Worm (Caenorhabditis elegans) whole organism, mixed stage, embryonic: Measurements from ENCODE around the gene R10E9.3.

Experiments
- M03D4.4 ChIP-seq: sonication (generic microtip); optimal IDR thresholded peaks from 2 replicates; lab custom pipeline; 2017; ENCODE audit warnings: mild to moderate bottlenecking, missing genetic modification characterization, missing compliant biosample characterization
- bed-3 ChIP-seq: fragments of 200-800 bp; sonication (Bioruptor generic); optimal IDR thresholded peaks from 3 replicates; lab custom pipeline; 2018; ENCODE audit warnings: mild to moderate bottlenecking, missing genetic modification characterization, moderate library complexity, missing compliant biosample characterization
- blmp-1 ChIP-seq: fragments of 150-350 bp; optimal IDR thresholded peaks from 2 replicates; lab custom pipeline; 2014; ENCODE audit warnings: missing biosample characterization, missing genetic modification characterization
- ceh-43 ChIP-seq: fragments of 200-800 bp; sonication (Bioruptor generic); optimal IDR thresholded peaks from 2 replicates; lab custom pipeline; 2018; ENCODE audit warnings: mild to moderate bottlenecking, missing genetic modification characterization, moderate library complexity, missing compliant biosample characterization
- ces-1 ChIP-seq: fragments of 150-350 bp; optimal IDR thresholded peaks from 2 replicates; lab custom pipeline; 2014; ENCODE audit warnings: missing biosample characterization, missing genetic modification reagents, missing genetic modification characterization
- cnd-1 ChIP-seq: fragments of 200-800 bp; sonication (Bioruptor generic); optimal IDR thresholded peaks from 2 replicates; lab custom pipeline; 2018; ENCODE audit warnings: mild to moderate bottlenecking, missing genetic modification characterization, missing compliant biosample characterization
- drap-1 ChIP-seq: fragments of 200-800 bp; sonication (Bioruptor generic); optimal IDR thresholded peaks from 3 replicates; lab custom pipeline; 2018; ENCODE audit warnings: mild to moderate bottlenecking, missing genetic modification characterization, missing compliant biosample characterization
- elt-1 ChIP-seq: sonication (generic microtip); optimal IDR thresholded peaks from 2 replicates; lab custom pipeline; 2017; ENCODE audit warnings: missing genetic modification characterization, mild to moderate bottlenecking, missing compliant biosample characterization, antibody characterized with exemption, moderate library complexity, borderline replicate concordance; ENCODE audit not compliant: insufficient read depth
- elt-3 ChIP-seq: fragments of 150-350 bp; optimal IDR thresholded peaks from 2 replicates; lab custom pipeline; 2014; ENCODE audit warnings: missing biosample characterization, missing genetic modification characterization
- flh-1 ChIP-seq: fragments of 200-800 bp; sonication (Bioruptor generic); optimal IDR thresholded peaks from 2 replicates; lab custom pipeline; 2018; ENCODE audit warnings: mild to moderate bottlenecking, missing genetic modification characterization, moderate library complexity, missing compliant biosample characterization
- hlh-1 ChIP-seq: fragments of 150-350 bp; optimal IDR thresholded peaks from 2 replicates; lab custom pipeline; 2014; ENCODE audit warnings: missing biosample characterization, missing genetic modification reagents, missing genetic modification characterization
- lin-13 ChIP-seq: fragments of 150-350 bp; optimal IDR thresholded peaks from 2 replicates; lab custom pipeline; 2014; ENCODE audit warnings: missing biosample characterization, missing genetic modification characterization
- lin-32 ChIP-seq: fragments of 200-800 bp; sonication (Bioruptor generic); optimal IDR thresholded peaks from 2 replicates; lab custom pipeline; 2018; ENCODE audit warnings: mild to moderate bottlenecking, missing genetic modification characterization, missing compliant biosample characterization
- lsy-2 ChIP-seq: fragments of 150-350 bp; optimal IDR thresholded peaks from 2 replicates; lab custom pipeline; 2014; ENCODE audit warnings: missing biosample characterization, missing genetic modification characterization
- mab-5 ChIP-seq: fragments of 150-350 bp; optimal IDR thresholded peaks from 2 replicates; lab custom pipeline; 2014; ENCODE audit warnings: missing biosample characterization, missing genetic modification characterization
- mep-1 ChIP-seq: fragments of 150-350 bp; optimal IDR thresholded peaks from 2 replicates; lab custom pipeline; 2017; ENCODE audit warnings: missing biosample characterization, missing genetic modification reagents, missing genetic modification characterization, inconsistent platforms
- mls-2 ChIP-seq: sonication (generic microtip); optimal IDR thresholded peaks from 2 replicates; lab custom pipeline; 2016; ENCODE audit warnings: mild to moderate bottlenecking, missing genetic modification characterization, moderate library complexity, missing compliant biosample characterization
- nhr-2 ChIP-seq: fragments of 150-350 bp; optimal IDR thresholded peaks from 2 replicates; lab custom pipeline; 2014; ENCODE audit warnings: missing biosample characterization, missing genetic modification characterization
- nhr-237 ChIP-seq: fragments of 150-350 bp; optimal IDR thresholded peaks from 2 replicates; lab custom pipeline; 2014; ENCODE audit warnings: missing biosample characterization, missing genetic modification characterization
- nhr-28 ChIP-seq: fragments of 150-350 bp; optimal IDR thresholded peaks from 2 replicates; lab custom pipeline; 2014; ENCODE audit warnings: missing biosample characterization, missing genetic modification characterization
- pha-4 ChIP-seq: fragments of 150-350 bp; optimal IDR thresholded peaks from 2 replicates; lab custom pipeline; 2018; ENCODE audit warnings: missing biosample characterization, missing genetic modification reagents, missing genetic modification characterization
- sem-2 ChIP-seq: fragments of 200-800 bp; sonication (Bioruptor generic); optimal IDR thresholded peaks from 2 replicates; lab custom pipeline; 2018; ENCODE audit warnings: mild to moderate bottlenecking, missing genetic modification characterization, missing compliant biosample characterization
- snpc-4 ChIP-seq: fragments of 150-350 bp; optimal IDR thresholded peaks from 2 replicates; lab custom pipeline; 2014; ENCODE audit warnings: missing biosample characterization, missing genetic modification characterization
- tbx-8 ChIP-seq: fragments of 200-800 bp; sonication (Bioruptor generic); optimal IDR thresholded peaks from 2 replicates; lab custom pipeline; 2018; ENCODE audit warnings: mild to moderate bottlenecking, missing genetic modification characterization, moderate library complexity, missing compliant biosample characterization
- unc-120 ChIP-seq: sonication (generic microtip); optimal IDR thresholded peaks from 2 replicates; lab custom pipeline; 2017; ENCODE audit warnings: missing genetic modification characterization, missing compliant biosample characterization; ENCODE audit not compliant: poor library complexity, severe bottlenecking
- unc-62 ChIP-seq: fragments of 150-350 bp; optimal IDR thresholded peaks from 2 replicates; lab custom pipeline; 2014; ENCODE audit warnings: missing biosample characterization, missing genetic modification reagents, missing genetic modification characterization
- zip-8 ChIP-seq: fragments of 150-350 bp; optimal IDR thresholded peaks from 2 replicates; lab custom pipeline; 2014; ENCODE audit warnings: missing biosample characterization, missing genetic modification characterization
- ztf-11 ChIP-seq: fragments of 150-350 bp; optimal IDR thresholded peaks from 2 replicates; lab custom pipeline; 2014; ENCODE audit warnings: missing biosample characterization, missing genetic modification characterization

R10E9.3 gene

ce11 chrIII:3979980-3980631 is 20.1 kb downstream of the R10E9.3 start:
- TF ChIP-seq ceh-43 (GFP tag; lab: Kevin White, UChicago) (no peak), elt-3 (no peak), nhr-237 (tag; lab: Kevin White, UChicago) (no peak), zip-8 (tag; lab: Kevin White, UChicago) (no peak), unc-62 (no peak), lin-32 (GFP tag; lab: Kevin White, UChicago) (no peak), nhr-2 (tag; lab: Kevin White, UChicago) (no peak), flh-1 (GFP tag; lab: Kevin White, UChicago) (no peak), sem-2 (no peak), snpc-4 (tag; lab: Kevin White, UChicago) (no peak), lsy-2 (no peak), drap-1 (GFP tag; lab: Kevin White, UChicago) (no peak), bed-3 (GFP tag; lab: Kevin White, UChicago) (no peak), lin-13 (tag; lab: Kevin White, UChicago) (no peak), pha-4 (tag; lab: Kevin White, UChicago) (no peak), elt-1 (tag; lab: Kevin White, UChicago) (no peak)

ce11 chrIII:3984049-3984484 is 24.0 kb downstream of the R10E9.3 start:
- TF ChIP-seq unc-120 (tag; lab: Kevin White, UChicago) = peak; percentile 25
- TF ChIP-seq ces-1 (GFP tag; lab: Kevin White, UChicago) = no peak
- TF ChIP-seq, all 35 proteins: peak for 1

ce11 chrIII:3986368-3986767 is 26.3 kb downstream of the R10E9.3 start, which contains the start of gene Y1A5A.1:
TSS of gene Y1A5A.1 (minus strand) at chrIII:3986661.
- no peak for TF ChIP-seq nhr-2 (tag; lab: Kevin White, UChicago)
- no peak for TF ChIP-seq zip-8 (tag; lab: Kevin White, UChicago)
- TF ChIP-seq elt-1 (tag; lab: Kevin White, UChicago) = no peak
- TF ChIP-seq nhr-237 (tag; lab: Kevin White, UChicago) = no peak
- no peak for TF ChIP-seq ztf-11
- no peak for TF ChIP-seq blmp-1
- no peak for TF ChIP-seq nhr-28
- TF ChIP-seq bed-3 (GFP tag; lab: Kevin White, UChicago) = no peak
- TF ChIP-seq snpc-4 (tag; lab: Kevin White, UChicago) = no peak
- TF ChIP-seq lin-32 (GFP tag; lab: Kevin White, UChicago) = no peak

ce11 chrIII:3987759-3988158 is 27.7 kb downstream of the R10E9.3 start, which contains the start of gene C36E8.6:
TSS of gene C36E8.6 (plus strand) at chrIII:3988059.
- TF ChIP-seq bed-3 (GFP tag; lab: Kevin White, UChicago) (no peak), elt-3 (no peak)

ce11 chrIII:3991362-3991761 is 31.3 kb downstream of the R10E9.3 start:
- TF ChIP-seq mls-2 (no peak), snpc-4 (tag; lab: Kevin White, UChicago) (no peak), unc-62 (peak; percentile 2), tbx-8 (GFP tag; lab: Kevin White, UChicago) (no peak), hlh-1 (tag; lab: Kevin White, UChicago) (peak; percentile 75), bed-3 (GFP tag; lab: Kevin White, UChicago) (no peak)

- no peak for TF ChIP-seq lin-13 (tag; lab: Kevin White, UChicago)
- no peak for TF ChIP-seq snpc-4 (tag; lab: Kevin White, UChicago)
- no peak for TF ChIP-seq ces-1 (GFP tag; lab: Kevin White, UChicago)
- TF ChIP-seq M03D4.4 (tag; lab: Kevin White, UChicago) = no peak
- no peak for TF ChIP-seq unc-120 (tag; lab: Kevin White, UChicago)
- no peak for TF ChIP-seq nhr-237 (tag; lab: Kevin White, UChicago)
- TF ChIP-seq mab-5 (tag; lab: Kevin White, UChicago) = no peak
- no peak for TF ChIP-seq elt-1 (tag; lab: Kevin White, UChicago)
- no peak for TF ChIP-seq unc-62
- no peak for TF ChIP-seq ceh-43 (GFP tag; lab: Kevin White, UChicago)
- no peak for TF ChIP-seq mep-1 (tag; lab: Kevin White, UChicago)
- no peak for TF ChIP-seq cnd-1
Measured at ce11 chrIII:3992089-3992488, 32.1 kb downstream of the R10E9.3 start, which contains the start of gene glb-11. TSS of gene glb-11 (minus strand) at chrIII:3992189.
